Fruit fly (Drosophila melanogaster) whole organism: ENCODE results near the gene SA2.

Experiments used
- CG8478 ChIP-seq: fragments of >200 bp; optimal IDR thresholded peaks from 2 replicates; lab custom pipeline; 2018; ENCODE audit warnings: inconsistent platforms
- EcR ChIP-seq, 2 experiments: fragments of >200 bp; optimal IDR thresholded peaks; 2 replicates each; lab custom pipeline; 2017; ENCODE audit warnings: missing biosample characterization in 2 of 2, missing genetic modification characterization in 2 of 2, missing genetic modification reagents in 2 of 2
- pan ChIP-seq: fragments of >200 bp; optimal IDR thresholded peaks from 2 replicates; lab custom pipeline; 2017
- usp ChIP-seq: fragments of >200 bp; optimal IDR thresholded peaks from 2 replicates; lab custom pipeline; 2017; ENCODE audit warnings: missing biosample characterization, missing genetic modification characterization, mixed read lengths

DNA sequence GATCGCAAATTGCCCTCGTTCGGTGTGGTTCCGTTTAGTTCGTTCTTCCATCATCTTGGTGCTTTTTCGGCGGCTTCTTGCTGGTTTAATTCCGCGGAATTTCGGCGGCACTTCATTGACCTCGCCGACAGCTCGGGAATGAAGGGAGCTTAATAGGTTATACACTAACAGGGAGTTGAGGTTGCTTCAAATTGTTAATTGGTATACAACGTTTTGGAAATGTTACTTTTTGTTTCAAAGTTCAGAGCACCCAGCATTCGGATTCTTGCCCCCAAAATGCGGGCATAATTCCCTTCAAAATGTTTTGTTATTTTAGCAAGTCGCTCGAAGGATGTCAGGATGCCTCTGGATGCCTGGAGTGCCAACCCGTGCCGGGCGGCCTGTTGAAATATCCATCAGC is 19.8 kb downstream of the SA2 start:
- no peak for TF ChIP-seq CG8478 (lab: Kevin White, UChicago)
- TF ChIP-seq EcR (GFP tag; optimal IDR thresholded peaks at IDR 0.05; lab: Kevin White, UChicago), result no peak
- TF ChIP-seq pan (lab: Kevin White, UChicago), result no peak
- no peak for TF ChIP-seq usp
